Worm (Caenorhabditis elegans) whole organism, L2 larva: ENCODE measurements around the gene szy-2.

Experiments
- fos-1 ChIP-seq: fragments of 150-350 bp; optimal IDR thresholded peaks from 2 replicates; lab custom pipeline; 2014; ENCODE audit warnings: missing biosample characterization, missing genetic modification characterization
- nhr-25 ChIP-seq: fragments of 150-350 bp; sonication (generic microtip); optimal IDR thresholded peaks from 3 replicates; lab custom pipeline; 2014; ENCODE audit warnings: missing biosample characterization, missing genetic modification characterization
- nhr-77 ChIP-seq: fragments of 150-350 bp; optimal IDR thresholded peaks from 2 replicates; lab custom pipeline; 2014; ENCODE audit warnings: missing biosample characterization, missing genetic modification characterization
- snpc-4 ChIP-seq: fragments of 150-350 bp; optimal IDR thresholded peaks from 2 replicates; lab custom pipeline; 2014; ENCODE audit warnings: missing biosample characterization, missing genetic modification characterization
- unc-39 ChIP-seq: fragments of 150-350 bp; optimal IDR thresholded peaks from 2 replicates; lab custom pipeline; 2014; ENCODE audit warnings: missing biosample characterization, missing genetic modification characterization
- zag-1 ChIP-seq: fragments of 150-350 bp; optimal IDR thresholded peaks from 2 replicates; lab custom pipeline; 2014; ENCODE audit warnings: missing biosample characterization, missing genetic modification characterization

- no peak for TF ChIP-seq nhr-25 (tag; lab: Kevin White, UChicago)
- TF ChIP-seq fos-1 (tag; lab: Kevin White, UChicago): no peak
- no peak for TF ChIP-seq snpc-4 (tag; lab: Kevin White, UChicago)
- TF ChIP-seq nhr-77 (tag; lab: Kevin White, UChicago): no peak
- no peak for TF ChIP-seq unc-39 (tag; lab: Kevin White, UChicago)
- no peak for TF ChIP-seq zag-1 (tag; lab: Kevin White, UChicago)
Observed at ce11 chrIII:5341382-5341781, 29.7 kb downstream of the szy-2 start, which contains the start of gene ZK121.2.
